Fruit fly (Drosophila melanogaster) whole organism, larva: ENCODE data around the gene CCT3.

Experiments used
- noc ChIP-seq: fragments of 200-800 bp; sonication (Bioruptor generic); optimal IDR thresholded peaks from 3 replicates; lab custom pipeline; 2019; ENCODE audit warnings: missing biosample characterization, mild to moderate bottlenecking, missing genetic modification characterization, moderate library complexity

Gene CCT3

dm6 chr3R:16630564-16630963 lies 16.8 kb upstream of the CCT3 start:
- TF ChIP-seq noc (tag; lab: Kevin White, UChicago): no peak

- no peak for TF ChIP-seq noc (tag; lab: Kevin White, UChicago)
Measured at dm6 chr3R:16632698-16633097, 14.7 kb upstream of the CCT3 start.

- TF ChIP-seq noc (tag; lab: Kevin White, UChicago): no peak
Measured at dm6 chr3R:16640005-16640408, 7.4 kb upstream of the CCT3 start, which contains the start of gene nonA-l. Gene nonA-l, plus strand, starts transcription at chr3R:16640205.

DNA sequence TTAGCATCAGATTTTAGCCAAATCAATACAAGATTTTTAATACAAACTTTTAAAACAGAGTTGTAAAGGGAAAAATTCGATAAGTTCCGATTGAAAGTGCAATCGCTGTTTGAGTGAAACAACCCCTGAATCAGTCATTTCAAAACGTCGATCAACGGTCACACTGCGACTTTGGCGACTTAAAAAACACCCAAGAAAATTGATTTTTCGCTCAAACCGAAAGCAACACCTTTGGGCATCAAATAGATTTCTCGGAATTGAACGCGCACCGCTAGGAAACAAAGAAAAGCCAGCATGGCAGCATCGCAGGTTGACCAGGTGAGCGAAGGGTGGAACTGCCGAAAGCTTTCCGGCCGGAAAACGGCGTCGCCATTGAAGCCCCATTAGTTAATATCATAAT lies 3.8 kb upstream of the CCT3 start, which contains the start of gene Arl6IP1:
Arl6IP1 (plus strand) TSS at position 15 of the 400 bp plus-strand sequence.
- TF ChIP-seq noc (tag; lab: Kevin White, UChicago): no peak

- no peak for TF ChIP-seq noc (tag; lab: Kevin White, UChicago)
Measured at dm6 chr3R:16647716-16648016, 261 bp downstream of the CCT3 start.

DNA sequence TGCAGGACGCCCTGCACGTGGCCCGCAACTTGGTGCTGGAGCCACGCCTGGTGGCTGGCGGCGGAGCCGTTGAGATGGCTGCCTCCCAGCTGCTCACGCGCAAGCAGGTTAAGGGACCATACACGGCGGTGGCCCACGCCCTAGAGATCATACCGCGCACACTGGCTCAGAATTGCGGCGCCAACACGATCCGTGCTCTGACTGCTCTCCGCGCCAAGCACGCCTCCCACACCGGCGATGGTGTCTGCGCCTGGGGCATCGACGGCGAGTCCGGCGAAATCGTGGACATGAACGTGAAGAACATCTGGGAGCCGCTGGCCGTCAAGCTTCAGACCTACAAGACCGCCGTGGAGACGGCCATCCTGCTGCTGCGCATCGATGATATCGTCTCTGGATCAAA lies 1.9 kb downstream of the CCT3 start:
- no peak for TF ChIP-seq noc (tag; lab: Kevin White, UChicago)

DNA sequence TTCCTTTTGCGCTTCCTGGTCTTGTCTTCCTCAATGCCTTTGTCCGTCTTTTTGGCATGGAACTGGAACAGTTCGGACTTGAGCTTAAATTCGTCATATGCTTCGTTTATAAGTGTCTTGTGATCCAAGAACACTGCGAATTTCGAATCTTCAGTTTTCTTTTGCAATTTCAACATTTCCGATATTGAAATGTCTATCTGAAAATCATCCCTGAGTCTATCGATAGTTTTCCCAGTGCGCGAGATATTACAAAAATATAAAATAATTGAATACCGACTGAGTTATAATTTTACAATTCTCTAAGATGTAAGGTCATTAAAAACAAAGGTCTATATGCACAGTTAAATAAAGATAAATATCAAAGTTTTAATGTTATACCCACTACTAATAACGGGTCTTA lies 3.5 kb downstream of the CCT3 start, which contains the start of gene Mettl4:
Mettl4 (minus strand) TSS at position 208 of the 400 bp plus-strand sequence.
- no peak for TF ChIP-seq noc (tag; lab: Kevin White, UChicago)

dm6 chr3R:16652091-16652490 lies 4.7 kb downstream of the CCT3 start, which contains the start of gene CG14907:
Gene CG14907, minus strand, starts transcription at chr3R:16652319.
- TF ChIP-seq noc (tag; lab: Kevin White, UChicago): peak; percentile 20

DNA sequence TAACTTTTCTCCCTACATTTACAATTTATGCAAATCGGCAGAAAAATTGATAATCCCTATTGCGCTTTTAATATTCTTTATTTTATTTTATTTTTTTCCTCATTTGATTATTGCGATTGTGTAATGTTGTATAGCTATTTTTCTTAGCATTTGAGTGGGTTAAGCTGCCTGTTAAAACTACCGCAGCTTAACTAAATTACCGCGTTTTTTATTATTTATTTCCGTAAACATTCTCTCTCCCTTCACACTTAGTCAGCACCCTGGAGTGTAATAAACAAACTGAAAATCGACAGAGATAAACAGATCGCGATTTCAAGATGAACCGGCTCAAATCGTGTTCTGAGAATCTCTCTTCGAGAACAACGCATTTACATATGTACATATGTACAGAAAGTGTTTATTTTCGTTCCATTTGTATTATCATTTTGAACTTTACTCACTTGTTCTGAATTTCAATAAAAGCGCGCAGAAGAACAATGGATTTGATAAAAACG lies 7.6 kb downstream of the CCT3 start:
- no peak for TF ChIP-seq noc (tag; lab: Kevin White, UChicago)

DNA sequence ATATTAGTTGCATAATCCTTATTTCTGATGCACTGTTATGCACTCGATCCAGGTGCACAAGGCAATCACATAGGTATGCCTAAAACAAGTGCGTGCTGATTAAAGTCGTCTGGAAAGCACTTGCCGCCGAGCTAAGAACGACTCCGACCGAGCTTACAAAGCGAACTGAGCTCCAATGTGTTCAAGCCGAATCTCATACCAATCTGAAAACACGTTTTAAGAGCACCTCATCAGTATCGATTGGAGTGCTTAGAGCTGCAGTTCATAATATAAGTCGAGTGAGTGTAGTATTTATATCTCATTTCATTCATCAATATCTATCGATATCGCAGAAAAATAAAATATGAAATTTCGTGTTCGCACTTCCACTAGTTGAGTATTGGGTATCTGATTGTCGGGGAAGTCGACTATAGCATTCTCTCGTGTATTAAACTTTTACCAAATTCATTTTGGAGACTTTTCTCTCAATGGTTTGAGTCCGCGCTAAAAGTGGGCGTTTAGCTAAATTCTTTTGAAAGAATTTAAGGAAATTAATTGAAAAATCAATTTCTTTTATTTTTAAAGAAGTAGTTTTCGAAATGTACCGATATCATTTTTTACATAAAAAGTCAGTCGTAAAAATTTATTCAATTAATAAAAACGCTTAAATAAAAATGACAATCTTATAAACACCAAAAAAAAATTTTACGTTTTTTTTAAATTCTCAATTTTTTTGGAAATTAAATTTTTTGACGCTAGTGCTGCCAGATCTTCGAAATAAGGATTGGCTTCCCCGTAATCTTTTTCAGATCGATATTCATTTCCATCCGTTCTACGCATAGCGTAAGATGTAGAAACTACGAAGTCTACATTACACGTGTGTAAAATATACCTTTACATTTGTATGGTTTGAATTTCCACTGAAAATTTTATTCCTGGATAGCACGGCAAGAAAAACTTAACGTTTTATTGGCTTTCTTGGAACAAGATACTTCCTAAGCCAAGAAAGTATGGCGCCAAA lies 8.4 kb downstream of the CCT3 start, which contains the start of gene modSP:
modSP (minus strand) TSS at position 169 of the 1,000 bp plus-strand sequence.
- no peak for TF ChIP-seq noc (tag; lab: Kevin White, UChicago)

dm6 chr3R:16661693-16662092 lies 14.3 kb downstream of the CCT3 start:
- no peak for TF ChIP-seq noc (tag; lab: Kevin White, UChicago)

DNA sequence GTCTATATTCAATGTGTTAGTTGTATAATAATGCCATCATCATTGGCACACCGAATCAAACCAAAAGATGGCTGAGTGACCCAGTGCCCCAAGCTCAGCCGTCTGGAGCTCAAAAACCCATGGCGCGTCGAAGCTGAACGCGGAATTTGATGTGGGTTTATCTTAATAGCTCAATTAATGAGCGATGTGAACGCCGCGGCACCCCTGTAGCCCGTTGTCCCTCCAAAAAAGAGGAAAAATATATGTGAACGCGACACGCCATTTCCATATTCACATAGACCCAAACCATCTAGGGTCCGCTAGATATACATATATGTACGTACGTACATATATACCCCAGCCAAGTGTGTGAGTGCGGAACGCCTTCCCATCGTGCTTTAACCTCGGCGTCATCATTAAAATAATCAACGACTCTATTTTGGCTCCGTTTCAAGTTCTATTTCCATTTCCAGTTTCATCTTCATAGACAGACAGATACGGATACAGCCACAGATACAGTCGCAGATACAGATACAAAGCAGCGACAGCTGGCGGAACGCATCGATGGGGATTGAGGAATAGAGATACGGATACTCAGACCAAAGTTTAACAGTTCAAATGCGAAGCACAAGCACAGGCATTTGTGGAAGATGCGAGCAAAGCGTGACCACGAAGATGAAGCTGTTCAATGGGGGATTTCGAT lies 16.9 kb downstream of the CCT3 start:
- TF ChIP-seq noc (tag; lab: Kevin White, UChicago): no peak

DNA sequence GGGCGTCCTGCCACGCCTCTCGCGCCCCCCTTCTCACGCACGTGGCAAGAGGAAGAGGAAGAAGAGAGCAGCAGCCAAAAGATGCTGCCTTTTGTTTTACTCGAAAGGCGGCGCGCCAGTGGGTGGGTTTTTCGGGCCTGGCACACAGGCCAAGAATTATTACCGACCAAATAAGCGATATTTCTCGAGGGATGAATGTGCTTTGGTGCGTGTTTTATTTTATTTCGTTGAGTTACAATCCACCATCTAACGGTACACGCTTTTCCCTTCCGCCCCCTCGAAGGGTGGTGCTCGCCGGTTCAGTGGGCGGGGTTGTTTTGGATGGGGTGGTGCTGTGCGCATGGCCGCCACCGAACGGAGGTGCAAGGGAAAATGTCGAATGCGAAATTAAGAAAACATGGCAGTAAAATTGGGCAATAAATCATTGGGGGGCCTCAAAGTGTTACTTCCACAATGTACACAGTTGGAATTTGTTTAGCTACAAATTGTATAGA lies 24.9 kb downstream of the CCT3 start:
- TF ChIP-seq noc (tag; lab: Kevin White, UChicago): no peak

dm6 chr3R:16673184-16673583 lies 25.8 kb downstream of the CCT3 start:
- no peak for TF ChIP-seq noc (tag; lab: Kevin White, UChicago)

dm6 chr3R:16676518-16676917 lies 29.1 kb downstream of the CCT3 start:
- no peak for TF ChIP-seq noc (tag; lab: Kevin White, UChicago)

- no peak for TF ChIP-seq noc (tag; lab: Kevin White, UChicago)
Measured at dm6 chr3R:16677934-16678333, 30.5 kb downstream of the CCT3 start.
